Fruit fly (Drosophila melanogaster): Measurements from ENCODE around the gene CG13965.

dm6 chr2L:20002086-20002485, 39.9 kb upstream of the CG13965 start:
- no peak for TF ChIP-seq ovo (GFP tag; optimal IDR thresholded peaks at IDR 0.05)
- no peak for TF ChIP-seq CG7045 (GFP tag; optimal IDR thresholded peaks at IDR 0.05)
- TF ChIP-seq Crg-1 (GFP tag; optimal IDR thresholded peaks at IDR 0.05) = no peak
